Worm (Caenorhabditis elegans) whole organism, late embryonic: ENCODE data around the gene ace-4.

ENCODE experiments used
- C08G9.2 ChIP-seq: sonication (generic microtip); optimal IDR thresholded peaks from 2 replicates; lab custom pipeline; 2016; ENCODE audit warnings: mild to moderate bottlenecking, missing genetic modification characterization, moderate library complexity, missing compliant biosample characterization
- C38D4.7 ChIP-seq: fragments of 200-800 bp; sonication (Bioruptor generic); optimal IDR thresholded peaks from 2 replicates; lab custom pipeline; 2018; ENCODE audit warnings: mild to moderate bottlenecking, missing genetic modification characterization, moderate library complexity, missing compliant biosample characterization
- F13H6.1 ChIP-seq: sonication (generic microtip); optimal IDR thresholded peaks from 2 replicates; lab custom pipeline; 2016; ENCODE audit warnings: missing genetic modification characterization, missing compliant biosample characterization
- K02D7.2 ChIP-seq: sonication (generic microtip); optimal IDR thresholded peaks from 2 replicates; lab custom pipeline; 2017; ENCODE audit warnings: mild to moderate bottlenecking, missing genetic modification characterization, missing compliant biosample characterization
- T23F11.4 ChIP-seq: fragments of 200-800 bp; sonication (Bioruptor generic); optimal IDR thresholded peaks from 2 replicates; lab custom pipeline; 2018; ENCODE audit warnings: mild to moderate bottlenecking, missing genetic modification characterization, missing compliant biosample characterization
- Y22D7AL.16 ChIP-seq: sonication (generic microtip); optimal IDR thresholded peaks from 2 replicates; lab custom pipeline; 2016; ENCODE audit warnings: missing genetic modification characterization, missing compliant biosample characterization
- ahr-1 ChIP-seq: sonication (generic microtip); optimal IDR thresholded peaks from 2 replicates; lab custom pipeline; 2016; ENCODE audit warnings: missing genetic modification characterization, missing compliant biosample characterization
- ama-1 ChIP-seq: fragments of 150-350 bp; optimal IDR thresholded peaks from 2 replicates; lab custom pipeline; 2014
- ceh-14 ChIP-seq: sonication (generic microtip); optimal IDR thresholded peaks from 2 replicates; lab custom pipeline; 2016; ENCODE audit warnings: missing genotype, missing genetic modification characterization, missing compliant biosample characterization
- ceh-18 ChIP-seq: sonication (generic microtip); optimal IDR thresholded peaks from 2 replicates; lab custom pipeline; 2016; ENCODE audit warnings: missing genetic modification characterization, missing compliant biosample characterization
- ceh-24 ChIP-seq: sonication (generic microtip); optimal IDR thresholded peaks from 2 replicates; lab custom pipeline; 2016; ENCODE audit warnings: mild to moderate bottlenecking, missing genetic modification characterization, missing compliant biosample characterization
- ceh-30 ChIP-seq: fragments of 150-350 bp; optimal IDR thresholded peaks from 2 replicates; lab custom pipeline; 2014; ENCODE audit warnings: missing biosample characterization, missing genetic modification characterization
- ceh-31 ChIP-seq: sonication (generic microtip); optimal IDR thresholded peaks from 2 replicates; lab custom pipeline; 2016; ENCODE audit warnings: missing genetic modification characterization, missing compliant biosample characterization
- ceh-48 ChIP-seq: sonication (generic microtip); optimal IDR thresholded peaks from 2 replicates; lab custom pipeline; 2016; ENCODE audit warnings: missing genetic modification characterization, inconsistent platforms, missing compliant biosample characterization
- ceh-9 ChIP-seq: sonication (generic microtip); optimal IDR thresholded peaks from 2 replicates; lab custom pipeline; 2016; ENCODE audit warnings: mild to moderate bottlenecking, missing genetic modification characterization, inconsistent platforms, missing compliant biosample characterization
- che-1 ChIP-seq: sonication (generic microtip); optimal IDR thresholded peaks from 2 replicates; lab custom pipeline; 2016; ENCODE audit warnings: mild to moderate bottlenecking, missing genetic modification characterization, missing compliant biosample characterization
- dmd-4 ChIP-seq: sonication (generic microtip); optimal IDR thresholded peaks from 2 replicates; lab custom pipeline; 2016; ENCODE audit warnings: borderline replicate concordance, missing genetic modification characterization, missing compliant biosample characterization
- dve-1 ChIP-seq: sonication (generic microtip); optimal IDR thresholded peaks from 2 replicates; lab custom pipeline; 2017; ENCODE audit warnings: antibody characterized with exemption, mild to moderate bottlenecking, missing genetic modification characterization, missing compliant biosample characterization
- elt-4 ChIP-seq: sonication (generic microtip); optimal IDR thresholded peaks from 2 replicates; lab custom pipeline; 2016; ENCODE audit warnings: missing genetic modification characterization, missing compliant biosample characterization
- ets-4 ChIP-seq: sonication (generic microtip); optimal IDR thresholded peaks from 2 replicates; lab custom pipeline; 2016; ENCODE audit warnings: missing genetic modification characterization, missing compliant biosample characterization
- eyg-1 ChIP-seq: sonication (generic microtip); optimal IDR thresholded peaks from 2 replicates; lab custom pipeline; 2016; ENCODE audit warnings: missing genotype, missing genetic modification characterization, missing compliant biosample characterization
- fax-1 ChIP-seq: sonication (generic microtip); optimal IDR thresholded peaks from 2 replicates; lab custom pipeline; 2016; ENCODE audit warnings: missing genotype, missing genetic modification characterization, missing compliant biosample characterization
- fkh-10 ChIP-seq: fragments of 150-350 bp; optimal IDR thresholded peaks from 2 replicates; lab custom pipeline; 2014; ENCODE audit warnings: missing biosample characterization, missing genetic modification reagents, missing genetic modification characterization
- fkh-6 ChIP-seq: sonication (generic microtip); optimal IDR thresholded peaks from 2 replicates; lab custom pipeline; 2016; ENCODE audit warnings: missing genetic modification characterization, missing compliant biosample characterization
- gmeb-2 ChIP-seq: sonication (generic microtip); optimal IDR thresholded peaks from 2 replicates; lab custom pipeline; 2016; ENCODE audit warnings: missing genetic modification characterization, inconsistent platforms, missing compliant biosample characterization
- hlh-13 ChIP-seq: fragments of 200-800 bp; sonication (Bioruptor generic); optimal IDR thresholded peaks from 2 replicates; lab custom pipeline; 2018; ENCODE audit warnings: mild to moderate bottlenecking, missing genetic modification characterization, missing compliant biosample characterization
- hlh-15 ChIP-seq: sonication (generic microtip); optimal IDR thresholded peaks from 2 replicates; lab custom pipeline; 2016; ENCODE audit warnings: missing genetic modification characterization, missing compliant biosample characterization
- hlh-30 ChIP-seq: sonication (generic microtip); optimal IDR thresholded peaks from 2 replicates; lab custom pipeline; 2017; ENCODE audit warnings: antibody characterized with exemption, missing genetic modification characterization, missing compliant biosample characterization; ENCODE audit not compliant: insufficient read depth
- hlh-6 ChIP-seq: sonication (generic microtip); optimal IDR thresholded peaks from 2 replicates; lab custom pipeline; 2016; ENCODE audit warnings: missing genotype, missing genetic modification characterization, missing compliant biosample characterization
- hlh-8 ChIP-seq: sonication (generic microtip); optimal IDR thresholded peaks from 2 replicates; lab custom pipeline; 2016; ENCODE audit warnings: missing genotype, missing genetic modification characterization, missing compliant biosample characterization
- lim-6 ChIP-seq: sonication (generic microtip); optimal IDR thresholded peaks from 2 replicates; lab custom pipeline; 2016; ENCODE audit warnings: missing genetic modification characterization, missing compliant biosample characterization
- madf-2 ChIP-seq: sonication (generic microtip); optimal IDR thresholded peaks from 2 replicates; lab custom pipeline; 2017; ENCODE audit warnings: missing genetic modification characterization, missing compliant biosample characterization
- mec-3 ChIP-seq: sonication (generic microtip); optimal IDR thresholded peaks from 2 replicates; lab custom pipeline; 2016; ENCODE audit warnings: borderline replicate concordance, missing genetic modification characterization, missing compliant biosample characterization
- nfya-1 ChIP-seq: sonication (generic microtip); optimal IDR thresholded peaks from 2 replicates; lab custom pipeline; 2017; ENCODE audit warnings: missing genetic modification characterization, mild to moderate bottlenecking, missing compliant biosample characterization, antibody characterized with exemption, moderate library complexity
- nhr-232 ChIP-seq: sonication (generic microtip); optimal IDR thresholded peaks from 2 replicates; lab custom pipeline; 2016; ENCODE audit warnings: missing genetic modification characterization, missing compliant biosample characterization
- pag-3 ChIP-seq: sonication (generic microtip); optimal IDR thresholded peaks from 2 replicates; lab custom pipeline; 2016; ENCODE audit warnings: missing compliant biosample characterization, missing genetic modification characterization, borderline replicate concordance
- pha-2 ChIP-seq: sonication (generic microtip); optimal IDR thresholded peaks from 2 replicates; lab custom pipeline; 2017; ENCODE audit warnings: mild to moderate bottlenecking, missing genetic modification characterization, missing compliant biosample characterization
- pqm-1 ChIP-seq: sonication (generic microtip); optimal IDR thresholded peaks from 2 replicates; lab custom pipeline; 2016; ENCODE audit warnings: missing genetic modification characterization, missing compliant biosample characterization
- pros-1 ChIP-seq: fragments of 150-350 bp; optimal IDR thresholded peaks from 2 replicates; lab custom pipeline; 2014; ENCODE audit warnings: missing biosample characterization, missing genetic modification reagents, missing genetic modification characterization
- ref-2 ChIP-seq: sonication (generic microtip); optimal IDR thresholded peaks from 2 replicates; lab custom pipeline; 2016; ENCODE audit warnings: missing genetic modification characterization, missing compliant biosample characterization
- rnt-1 ChIP-seq: sonication (generic microtip); optimal IDR thresholded peaks from 2 replicates; lab custom pipeline; 2016; ENCODE audit warnings: missing genetic modification characterization, missing compliant biosample characterization
- sdc-2 ChIP-seq: sonication (generic microtip); optimal IDR thresholded peaks from 2 replicates; lab custom pipeline; 2016; ENCODE audit warnings: missing genotype, missing genetic modification characterization, missing compliant biosample characterization
- sox-4 ChIP-seq: sonication (generic microtip); optimal IDR thresholded peaks from 2 replicates; lab custom pipeline; 2017; ENCODE audit warnings: mild to moderate bottlenecking, missing genetic modification characterization, inconsistent platforms, missing compliant biosample characterization
- tbx-7 ChIP-seq: sonication (generic microtip); optimal IDR thresholded peaks from 2 replicates; lab custom pipeline; 2016; ENCODE audit warnings: missing genotype, missing genetic modification characterization, missing compliant biosample characterization
- unc-3 ChIP-seq, 2 experiments: fragments of 200-800 bp in 1 of 2; sonication (Bioruptor generic) in 1 of 2; sonication (generic microtip) in 1 of 2; conservative IDR thresholded peaks in 1 of 2; optimal IDR thresholded peaks in 1 of 2; 2 replicates each; pipeline versions ENCODE4 v1.3.6 to Lab custom; 2016 to 2022; ENCODE audit warnings: missing compliant biosample characterization in 2 of 2, missing genetic modification characterization in 2 of 2, missing genetic modification reagents in 1 of 2
- unc-42 ChIP-seq: sonication (generic microtip); optimal IDR thresholded peaks from 2 replicates; lab custom pipeline; 2016; ENCODE audit warnings: missing genotype, missing genetic modification characterization, missing compliant biosample characterization
- ztf-16 ChIP-seq: sonication (generic microtip); optimal IDR thresholded peaks from 2 replicates; lab custom pipeline; 2017; ENCODE audit warnings: missing genetic modification characterization, missing compliant biosample characterization

ace-4 gene

ce11 chrII:14250147-14250965 lies 52.5 kb downstream of the ace-4 start, which contains the start of gene hmg-1.1 (continued):
- TF ChIP-seq nhr-232 = peak; percentile 26
- TF ChIP-seq ceh-31 (tag; lab: Kevin White, UChicago) = peak; percentile 87
- no peak for TF ChIP-seq C08G9.2 (tag; lab: Kevin White, UChicago)
- TF ChIP-seq dve-1 (tag; lab: Kevin White, UChicago) = peak; percentile 23
- no peak for TF ChIP-seq elt-4 (tag; lab: Kevin White, UChicago)
- no peak for TF ChIP-seq ceh-48
- TF ChIP-seq ztf-16 = peak; percentile 5
- TF ChIP-seq nfya-1 (tag; lab: Kevin White, UChicago) = peak; percentile 95
- TF ChIP-seq dmd-4 = peak; percentile 53
- TF ChIP-seq fax-1 = no peak
- peak; percentile 72 for TF ChIP-seq F13H6.1 (tag; lab: Kevin White, UChicago)
- TF ChIP-seq hlh-15 (tag; lab: Kevin White, UChicago) = no peak
- peak; percentile 16; the same call in 1 of the 2 replicates for TF ChIP-seq unc-3 (GFP tag; conservative IDR thresholded peaks at IDR 0.05; lab: Robert Waterston, UW)
- TF ChIP-seq unc-3 (tag; optimal IDR thresholded peaks at IDR 0.05; lab: Kevin White, UChicago) = no peak
- no peak for TF ChIP-seq gmeb-2 (tag; lab: Kevin White, UChicago)
- peak; percentile 46 for TF ChIP-seq C38D4.7 (GFP tag; lab: Kevin White, UChicago)
- no peak for TF ChIP-seq ceh-24 (tag; lab: Kevin White, UChicago)
- no peak for TF ChIP-seq lim-6 (tag; lab: Kevin White, UChicago)
- TF ChIP-seq mec-3 (tag; lab: Kevin White, UChicago) = peak; percentile 15
- TF ChIP-seq unc-42 = peak; percentile 27
- TF ChIP-seq hlh-13 = peak; percentile 17
- TF ChIP-seq sox-4 (tag; lab: Kevin White, UChicago) = peak; percentile 26
- peak; percentile 48 for TF ChIP-seq ama-1
- peak; percentile 39 for TF ChIP-seq pha-2 (tag; lab: Kevin White, UChicago)
- TF ChIP-seq ets-4 (tag; lab: Kevin White, UChicago) = peak; percentile 58
- no peak for TF ChIP-seq hlh-6

- TF ChIP-seq fkh-10 = no peak
- TF ChIP-seq pros-1 = peak; percentile 55
- peak; percentile 60 for TF ChIP-seq sdc-2 (tag; lab: Kevin White, UChicago)
- peak; percentile 93 for TF ChIP-seq ceh-18 (tag; lab: Kevin White, UChicago)
- TF ChIP-seq fkh-6 (tag; lab: Kevin White, UChicago) = peak; percentile 70
- TF ChIP-seq ref-2 = peak; percentile 88
- TF ChIP-seq ceh-14 (tag; lab: Kevin White, UChicago) = peak; percentile 79
- peak; percentile 61 for TF ChIP-seq C08G9.2 (tag; lab: Kevin White, UChicago)
- TF ChIP-seq rnt-1 = peak; percentile 85
- peak; percentile 52 for TF ChIP-seq hlh-8 (tag; lab: Kevin White, UChicago)
- no peak for TF ChIP-seq eyg-1 (tag; lab: Kevin White, UChicago)
- TF ChIP-seq madf-2 (tag; lab: Kevin White, UChicago) = peak; percentile 99
- TF ChIP-seq hlh-30 = peak; percentile 97
- TF ChIP-seq dmd-4 = no peak
- TF ChIP-seq ceh-31 (tag; lab: Kevin White, UChicago) = peak; percentile 90
- TF ChIP-seq ztf-16 = peak; percentile 27
- TF ChIP-seq gmeb-2 (tag; lab: Kevin White, UChicago) = no peak
- TF ChIP-seq ahr-1 = peak; percentile 39
- TF ChIP-seq ama-1 = peak; percentile 90
- peak; percentile 18 for TF ChIP-seq hlh-15 (tag; lab: Kevin White, UChicago)
- TF ChIP-seq pag-3 = no peak
- peak; percentile 16 for TF ChIP-seq che-1 (tag; lab: Kevin White, UChicago)
- no peak for TF ChIP-seq nhr-232
- TF ChIP-seq mec-3 (tag; lab: Kevin White, UChicago) = no peak
- peak; percentile 26 for TF ChIP-seq T23F11.4
- TF ChIP-seq fax-1 = peak; percentile 16
- TF ChIP-seq ceh-48 = no peak
- TF ChIP-seq tbx-7 = peak; percentile 10
- TF ChIP-seq dve-1 (tag; lab: Kevin White, UChicago) = no peak
- no peak for TF ChIP-seq pqm-1 (tag; lab: Kevin White, UChicago)
- peak; percentile 9 for TF ChIP-seq C38D4.7 (GFP tag; lab: Kevin White, UChicago)
- TF ChIP-seq ceh-30 (tag; lab: Kevin White, UChicago) = no peak
- peak; percentile 54 for TF ChIP-seq ceh-9
- peak; percentile 38 for TF ChIP-seq K02D7.2
- TF ChIP-seq Y22D7AL.16 = peak; percentile 36
- peak; percentile 72 for TF ChIP-seq ets-4 (tag; lab: Kevin White, UChicago)
Observed at ce11 chrII:14251400-14251940, 53.6 kb downstream of the ace-4 start.
